Fruit fly (Drosophila melanogaster) whole organism, adult: ENCODE data around the gene sog.

Experiments
- CG11617 ChIP-seq: fragments of 200-800 bp; sonication (Bioruptor generic); optimal IDR thresholded peaks from 2 replicates; lab custom pipeline; 2017; ENCODE audit warnings: mild to moderate bottlenecking, missing biosample characterization, missing genetic modification reagents, missing genetic modification characterization
- CG12768 ChIP-seq: fragments of 200-800 bp; sonication (Bioruptor generic); optimal IDR thresholded peaks from 2 replicates; lab custom pipeline; 2017; ENCODE audit warnings: missing biosample characterization, missing genetic modification characterization, mild to moderate bottlenecking, moderate library complexity, missing genetic modification reagents
- CG33017 ChIP-seq: fragments of 200-800 bp; sonication (Bioruptor generic); optimal IDR thresholded peaks from 2 replicates; lab custom pipeline; 2018; ENCODE audit warnings: missing biosample characterization, mild to moderate bottlenecking, missing genetic modification characterization, moderate library complexity
- CG7045 ChIP-seq: fragments of 200-800 bp; sonication (Bioruptor generic); optimal IDR thresholded peaks from 2 replicates; lab custom pipeline; 2017; ENCODE audit warnings: missing biosample characterization, mild to moderate bottlenecking, missing genetic modification characterization
- CG7101 ChIP-seq: fragments of 200-800 bp; sonication (Bioruptor generic); optimal IDR thresholded peaks from 2 replicates; lab custom pipeline; 2018; ENCODE audit warnings: missing biosample characterization, mild to moderate bottlenecking, missing genetic modification characterization, moderate library complexity
- Hr96 ChIP-seq: fragments of 200-800 bp; sonication (Bioruptor generic); optimal IDR thresholded peaks from 2 replicates; lab custom pipeline; 2016; ENCODE audit warnings: missing biosample characterization, missing genetic modification characterization
- Mnt ChIP-seq: fragments of 200-800 bp; sonication (Bioruptor generic); optimal IDR thresholded peaks from 2 replicates; lab custom pipeline; 2016; ENCODE audit warnings: missing biosample characterization, mild to moderate bottlenecking, missing genetic modification characterization
- cic ChIP-seq: fragments of 200-800 bp; sonication (Bioruptor generic); optimal IDR thresholded peaks from 2 replicates; lab custom pipeline; 2017; ENCODE audit warnings: missing biosample characterization, mild to moderate bottlenecking, missing genetic modification characterization, moderate library complexity
- cnc ChIP-seq, 2 experiments: fragments of >200 bp; optimal IDR thresholded peaks; 2 replicates each; lab custom pipeline; 2017
- tj ChIP-seq: fragments of 200-800 bp; sonication (Bioruptor generic); optimal IDR thresholded peaks from 3 replicates; lab custom pipeline; 2017; ENCODE audit warnings: missing biosample characterization, mild to moderate bottlenecking, missing genetic modification characterization, moderate library complexity
- toe ChIP-seq: fragments of 200-800 bp; sonication (Bioruptor generic); optimal IDR thresholded peaks from 2 replicates; lab custom pipeline; 2016; ENCODE audit warnings: missing biosample characterization, missing genetic modification characterization

dm6 chrX:15622970-15623402 lies 10.2 kb downstream of the sog start:
- no peak for TF ChIP-seq tj (GFP tag; lab: Kevin White, UChicago)
- no peak for TF ChIP-seq CG33017 (tag; lab: Kevin White, UChicago)
- no peak for TF ChIP-seq Mnt (GFP tag; lab: Kevin White, UChicago)
- TF ChIP-seq CG7101 (tag; lab: Kevin White, UChicago) = no peak
- no peak for TF ChIP-seq toe (GFP tag; lab: Kevin White, UChicago)
- TF ChIP-seq cic = no peak
- no peak for TF ChIP-seq CG12768 (GFP tag; lab: Kevin White, UChicago)
- no peak for TF ChIP-seq CG7045 (GFP tag; lab: Kevin White, UChicago)
- no peak for TF ChIP-seq Hr96
- TF ChIP-seq CG11617 (GFP tag; lab: Kevin White, UChicago) = no peak
- TF ChIP-seq cnc (optimal IDR thresholded peaks at IDR 0.05; lab: Kevin White, UChicago) = no peak
